Worm (Caenorhabditis elegans): Measurements from ENCODE around the gene ascc-1.

ascc-1 gene

DNA sequence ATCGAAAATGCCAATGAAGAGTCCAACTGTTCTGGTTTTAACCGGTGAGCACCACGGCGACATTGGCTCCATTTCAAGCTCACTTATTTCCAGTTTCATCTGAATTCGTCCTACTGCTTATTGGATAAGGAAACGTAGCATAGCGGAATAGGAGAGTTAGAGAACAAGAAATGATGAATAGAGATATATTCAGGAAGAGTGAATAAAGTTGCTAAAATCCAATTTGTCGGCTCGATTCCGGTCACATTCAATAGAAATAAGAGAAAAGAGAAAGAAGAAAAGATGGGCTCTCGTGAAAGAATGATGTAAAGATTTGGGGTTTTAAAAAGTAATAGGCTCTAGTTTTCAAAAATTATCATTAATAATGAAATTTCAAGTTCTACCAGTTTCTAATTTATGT, 15.9 kb downstream of the ascc-1 start:
- TF ChIP-seq ZK337.2 (GFP tag; IDR thresholded peaks at IDR 0.05) (no peak), snpc-1.2 (GFP tag; IDR thresholded peaks at IDR 0.05) (no peak), zip-2 (tag; optimal IDR thresholded peaks at IDR 0.05) (no peak), ces-1 (GFP tag; optimal IDR thresholded peaks at IDR 0.05) (peak; percentile 75), fkh-10 (GFP tag; optimal IDR thresholded peaks at IDR 0.05) (peak; percentile 94), ctbp-1 (GFP tag; IDR thresholded peaks at IDR 0.05) (peak; percentile 57; the same call in 1 of the 2 replicates), set-16 (GFP tag; IDR thresholded peaks at IDR 0.05) (no peak), zag-1 (tag; optimal IDR thresholded peaks at IDR 0.05) (no peak)

DNA sequence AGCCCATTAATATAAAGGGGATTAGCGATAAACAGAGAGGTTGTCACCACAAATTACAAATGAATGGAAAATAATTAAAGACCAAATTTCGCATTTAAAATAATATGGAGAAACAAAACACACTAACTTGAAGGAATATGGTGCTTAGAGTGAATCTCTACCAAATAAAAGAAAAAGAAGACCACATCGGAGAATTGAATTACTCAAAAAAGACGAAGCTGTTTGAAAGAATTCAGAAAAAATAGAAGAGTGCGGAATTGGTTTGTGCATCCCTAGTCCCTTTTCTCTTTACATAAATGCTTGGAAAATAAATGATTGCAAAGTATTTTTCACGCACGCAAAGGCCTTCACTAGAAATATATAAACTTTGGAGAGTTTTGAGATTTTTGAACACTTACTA, 16.4 kb downstream of the ascc-1 start:
- TF ChIP-seq mep-1 (tag; optimal IDR thresholded peaks at IDR 0.05) (no peak), daf-16 (GFP tag; optimal IDR thresholded peaks at IDR 0.05) (no peak), daf-16 (tag; optimal IDR thresholded peaks at IDR 0.05) (no peak), aha-1 (tag) (peak; percentile 86), gei-8 (GFP tag; optimal IDR thresholded peaks at IDR 0.05) (no peak), Y105C5A.15 (GFP tag; IDR thresholded peaks at IDR 0.05) (no peak), sdz-12 (GFP tag; optimal IDR thresholded peaks at IDR 0.05) (no peak), mxl-2 (GFP tag; conservative IDR thresholded peaks at IDR 0.05) (no peak), snpc-1.2 (GFP tag; IDR thresholded peaks at IDR 0.05) (no peak), hlh-30 (tag; optimal IDR thresholded peaks at IDR 0.05; ENCODE audit: insufficient read depth) (no peak), madf-9 (GFP tag; conservative IDR thresholded peaks at IDR 0.05) (no peak), ces-1 (GFP tag; optimal IDR thresholded peaks at IDR 0.05) (peak; percentile 26), nhr-111 (GFP tag; optimal IDR thresholded peaks at IDR 0.05) (no peak), nhr-11 (tag; optimal IDR thresholded peaks at IDR 0.05) (no peak)

DNA sequence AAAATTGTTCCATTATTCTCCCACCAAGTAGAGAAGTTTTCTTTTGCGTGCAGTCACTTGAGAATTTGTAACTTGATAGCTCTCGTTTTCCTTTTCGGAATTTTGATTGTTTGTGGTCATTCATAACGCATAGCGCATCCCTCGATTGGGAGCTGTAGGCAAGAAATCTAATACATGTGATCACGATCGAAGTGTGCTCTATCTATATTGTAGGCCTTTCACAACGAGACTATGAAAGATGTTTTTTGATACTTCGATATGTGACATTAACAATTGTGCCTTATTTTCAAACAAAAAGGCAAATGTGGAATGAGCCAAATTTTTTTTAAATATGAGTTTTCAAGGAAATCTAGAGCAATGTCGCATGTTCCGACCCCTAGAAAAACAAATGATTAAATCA, 18.4 kb downstream of the ascc-1 start:
- TF ChIP-seq nhr-10 (tag; optimal IDR thresholded peaks at IDR 0.05): no peak
- TF ChIP-seq unc-62 (GFP tag; optimal IDR thresholded peaks at IDR 0.05 in 1 of 2): peak in 1 of 2 experiments; percentile 95
- TF ChIP-seq unc-62 (tag; optimal IDR thresholded peaks at IDR 0.05): no peak
- TF ChIP-seq vab-7 (GFP tag; IDR thresholded peaks at IDR 0.05): no peak

DNA sequence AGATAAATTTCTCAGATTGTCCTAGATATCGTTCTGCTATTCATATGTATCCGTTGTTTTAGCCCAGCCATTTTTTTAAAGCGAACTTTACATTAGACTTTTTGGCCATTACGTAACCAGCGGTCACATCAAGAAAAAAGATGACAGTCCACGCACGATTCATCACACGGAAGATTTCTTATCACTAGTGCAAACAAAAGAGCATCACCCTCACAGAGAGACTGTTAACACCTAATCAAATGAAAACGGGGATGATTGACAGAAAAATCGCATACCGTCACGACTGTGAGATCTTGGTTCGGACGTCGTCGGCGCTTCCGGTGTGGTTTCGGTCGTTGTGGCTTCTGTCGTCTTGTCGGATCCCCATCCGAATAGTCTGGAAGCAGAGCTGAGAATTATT, 19.2 kb downstream of the ascc-1 start:
- TF ChIP-seq mxl-2 (GFP tag; conservative IDR thresholded peaks at IDR 0.05) (no peak), hlh-30 (tag; optimal IDR thresholded peaks at IDR 0.05; ENCODE audit: insufficient read depth) (peak; percentile 23), pqm-1 (tag; optimal IDR thresholded peaks at IDR 0.05) (peak; percentile 64), dve-1 (tag; optimal IDR thresholded peaks at IDR 0.05; ENCODE audit: insufficient read depth) (peak; percentile 32), php-3 (GFP tag; IDR thresholded peaks at IDR 0.05) (no peak), dmd-6 (GFP tag; IDR thresholded peaks at IDR 0.05) (peak; percentile 66), nhr-41 (GFP tag; IDR thresholded peaks at IDR 0.05) (no peak), nhr-76 (tag; optimal IDR thresholded peaks at IDR 0.05) (no peak), fos-1 (tag; optimal IDR thresholded peaks at IDR 0.05) (no peak), nhr-28 (tag; optimal IDR thresholded peaks at IDR 0.05) (no peak)

DNA sequence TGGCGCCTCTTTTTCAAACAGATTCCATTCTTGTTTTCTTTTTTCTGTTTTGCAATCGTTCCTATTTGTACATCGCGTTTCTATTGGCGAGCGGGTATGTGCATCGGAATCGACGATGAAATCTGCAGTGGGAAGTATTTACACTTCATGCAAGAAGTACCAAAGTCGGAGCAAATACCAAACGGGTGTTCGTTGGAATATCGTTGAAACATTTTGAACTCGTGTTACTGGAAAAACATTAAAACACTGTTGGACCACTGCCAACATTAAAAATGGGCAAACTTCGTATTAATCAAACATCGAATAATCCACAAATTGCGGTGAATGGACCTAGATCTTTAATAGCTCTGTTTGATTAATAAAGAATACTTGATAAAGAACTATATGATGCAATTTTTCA, 21.7 kb downstream of the ascc-1 start, which contains the start of gene C23H3.9:
C23H3.9 (minus strand) TSS at position 101 of the 400 bp plus-strand sequence.
- no peak for TF ChIP-seq ceh-44 (GFP tag; IDR thresholded peaks at IDR 0.05)
- no peak for TF ChIP-seq Y75B8A.6 (GFP tag; IDR thresholded peaks at IDR 0.05)
- no peak for TF ChIP-seq nhr-48 (tag; optimal IDR thresholded peaks at IDR 0.05)
- no peak for TF ChIP-seq Y5F2A.4 (GFP tag; optimal IDR thresholded peaks at IDR 0.05)
- no peak for TF ChIP-seq zfp-2 (tag; optimal IDR thresholded peaks at IDR 0.05)
- no peak for TF ChIP-seq nhr-25 (tag; optimal IDR thresholded peaks at IDR 0.05; ENCODE audit: borderline replicate concordance, insufficient read depth)
- no peak for TF ChIP-seq F37D6.2 (tag; optimal IDR thresholded peaks at IDR 0.05)
- TF ChIP-seq lsy-2 (tag; optimal IDR thresholded peaks at IDR 0.05): no peak
- TF ChIP-seq Y105C5A.15 (GFP tag; IDR thresholded peaks at IDR 0.05): no peak
- no peak for TF ChIP-seq spr-3 (GFP tag; optimal IDR thresholded peaks at IDR 0.05)
- no peak for TF ChIP-seq mxl-2 (GFP tag; conservative IDR thresholded peaks at IDR 0.05)

Data from whole organism, L4 larva.